Fruit fly (Drosophila melanogaster) whole organism, prepupa: Measurements from ENCODE around the gene CG43092.

Source experiments
- Blimp-1 ChIP-seq: fragments of 200-800 bp; sonication (Bioruptor generic); optimal IDR thresholded peaks from 3 replicates; lab custom pipeline; 2017; ENCODE audit warnings: missing biosample characterization, missing genetic modification characterization, mild to moderate bottlenecking, moderate library complexity, missing genetic modification reagents
- CG10631 ChIP-seq: fragments of 200-800 bp; sonication (Bioruptor generic); optimal IDR thresholded peaks from 2 replicates; lab custom pipeline; 2016; ENCODE audit warnings: missing biosample characterization, missing genetic modification characterization
- CG10669 ChIP-seq: fragments of 200-800 bp; sonication (Bioruptor generic); optimal IDR thresholded peaks from 3 replicates; lab custom pipeline; 2018; ENCODE audit warnings: missing biosample characterization, mild to moderate bottlenecking, missing genetic modification characterization, moderate library complexity
- CG11294 ChIP-seq: fragments of 200-800 bp; sonication (Bioruptor generic); IDR thresholded peaks from 2 replicates; pipeline ENCODE4 v1.3.6; 2022; ENCODE audit warnings: missing biosample characterization, missing genetic modification characterization
- CG11762 ChIP-seq: fragments of 200-800 bp; sonication (Bioruptor generic); optimal IDR thresholded peaks from 3 replicates; lab custom pipeline; 2016; ENCODE audit warnings: missing biosample characterization, missing genetic modification characterization; ENCODE audit not compliant: insufficient read depth
- CG11902 ChIP-seq: fragments of 200-800 bp; sonication (Bioruptor generic); optimal IDR thresholded peaks from 3 replicates; lab custom pipeline; 2016; ENCODE audit warnings: missing biosample characterization, missing genetic modification characterization
- CG15336 ChIP-seq: fragments of 200-800 bp; sonication (Bioruptor generic); IDR thresholded peaks from 2 replicates; pipeline ENCODE4 v1.3.6; 2022; ENCODE audit warnings: missing biosample characterization, missing genetic modification characterization
- CG16779 ChIP-seq: fragments of 200-800 bp; sonication (Bioruptor generic); optimal IDR thresholded peaks from 3 replicates; lab custom pipeline; 2017; ENCODE audit warnings: missing biosample characterization, mild to moderate bottlenecking, missing genetic modification characterization
- CG3032 ChIP-seq: fragments of 200-800 bp; optimal IDR thresholded peaks from 2 replicates; lab custom pipeline; 2019; ENCODE audit warnings: missing biosample characterization, mild to moderate bottlenecking, missing genetic modification characterization, moderate library complexity
- CG32006 ChIP-seq: fragments of 200-800 bp; sonication (Bioruptor generic); optimal IDR thresholded peaks from 3 replicates; lab custom pipeline; 2017; ENCODE audit warnings: missing biosample characterization, mild to moderate bottlenecking, missing genetic modification characterization
- CG34406 ChIP-seq: fragments of 200-800 bp; sonication (Bioruptor generic); optimal IDR thresholded peaks from 3 replicates; lab custom pipeline; 2016; ENCODE audit warnings: missing biosample characterization, missing genetic modification characterization
- CG3919 ChIP-seq: fragments of 200-800 bp; sonication (Bioruptor generic); optimal IDR thresholded peaks from 3 replicates; lab custom pipeline; 2016; ENCODE audit warnings: missing biosample characterization, missing genetic modification characterization
- CG4318 ChIP-seq: fragments of 200-800 bp; sonication (Bioruptor generic); optimal IDR thresholded peaks from 3 replicates; lab custom pipeline; 2017; ENCODE audit warnings: missing biosample characterization, mild to moderate bottlenecking, missing genetic modification characterization
- CG6792 ChIP-seq: fragments of 200-800 bp; sonication (Bioruptor generic); optimal IDR thresholded peaks from 3 replicates; lab custom pipeline; 2016; ENCODE audit warnings: missing biosample characterization, missing genetic modification characterization
- CG6808 ChIP-seq: fragments of 200-800 bp; sonication (Bioruptor generic); optimal IDR thresholded peaks from 3 replicates; lab custom pipeline; 2017; ENCODE audit warnings: missing biosample characterization, missing genetic modification characterization, mild to moderate bottlenecking, moderate library complexity, missing genetic modification reagents
- CG6854 ChIP-seq: fragments of 200-800 bp; sonication (Bioruptor generic); optimal IDR thresholded peaks from 2 replicates; lab custom pipeline; 2017; ENCODE audit warnings: missing biosample characterization, mild to moderate bottlenecking, missing genetic modification characterization
- CG8119 ChIP-seq: fragments of 200-800 bp; sonication (Bioruptor generic); IDR thresholded peaks from 3 replicates; pipeline ENCODE4 v1.3.6; 2022; ENCODE audit warnings: missing biosample characterization, missing genetic modification characterization
- CG8319 ChIP-seq: fragments of 200-800 bp; sonication (Bioruptor generic); optimal IDR thresholded peaks from 3 replicates; lab custom pipeline; 2016; ENCODE audit warnings: missing biosample characterization, missing genetic modification characterization
- CG8632 ChIP-seq: fragments of 200-800 bp; sonication (Bioruptor generic); optimal IDR thresholded peaks from 3 replicates; lab custom pipeline; 2016; ENCODE audit warnings: missing biosample characterization, missing genetic modification characterization
- Eip78C ChIP-seq: fragments of 200-800 bp; sonication (Bioruptor generic); peaks from one replicate; lab custom pipeline; 2016; ENCODE audit warnings: missing biosample characterization, missing genetic modification characterization
- Ets21C ChIP-seq: fragments of 200-800 bp; sonication (Bioruptor generic); optimal IDR thresholded peaks from 3 replicates; lab custom pipeline; 2016; ENCODE audit warnings: missing biosample characterization, missing genetic modification characterization
- Gug ChIP-seq: fragments of 200-800 bp; sonication (Bioruptor generic); IDR thresholded peaks from 2 replicates; pipeline ENCODE4 v1.3.6; 2022; ENCODE audit warnings: missing biosample characterization, missing genetic modification characterization
- Hr38 ChIP-seq: sonication (Bioruptor generic); optimal IDR thresholded peaks from 2 replicates; lab custom pipeline; 2016; ENCODE audit warnings: missing biosample characterization, missing genetic modification characterization
- Hr39 ChIP-seq: fragments of 200-800 bp; sonication (Bioruptor generic); optimal IDR thresholded peaks from 2 replicates; lab custom pipeline; 2016; ENCODE audit warnings: missing biosample characterization, missing genetic modification characterization
- Hr4 ChIP-seq: fragments of 200-800 bp; sonication (Bioruptor generic); optimal IDR thresholded peaks from 3 replicates; lab custom pipeline; 2016; ENCODE audit warnings: missing biosample characterization, missing genetic modification characterization
- Lpt ChIP-seq: fragments of 200-800 bp; sonication (Bioruptor generic); optimal IDR thresholded peaks from 3 replicates; lab custom pipeline; 2016; ENCODE audit warnings: missing biosample characterization, missing genetic modification characterization
- Met ChIP-seq: fragments of 200-800 bp; sonication (Bioruptor generic); optimal IDR thresholded peaks from 3 replicates; lab custom pipeline; 2016; ENCODE audit warnings: missing biosample characterization, missing genetic modification characterization
- OdsH ChIP-seq: fragments of 200-800 bp; sonication (Bioruptor generic); optimal IDR thresholded peaks from 3 replicates; lab custom pipeline; 2016; ENCODE audit warnings: missing biosample characterization, missing genetic modification characterization
- Sox15 ChIP-seq: fragments of 200-800 bp; sonication (Bioruptor generic); optimal IDR thresholded peaks from 3 replicates; lab custom pipeline; 2016; ENCODE audit warnings: missing biosample characterization, missing genetic modification characterization
- achi ChIP-seq: fragments of 200-800 bp; sonication (Bioruptor generic); optimal IDR thresholded peaks from 3 replicates; lab custom pipeline; 2016; ENCODE audit warnings: missing biosample characterization, missing genetic modification characterization
- acj6 ChIP-seq: fragments of 200-800 bp; sonication (Bioruptor generic); optimal IDR thresholded peaks from 3 replicates; lab custom pipeline; 2016; ENCODE audit warnings: missing biosample characterization, missing genetic modification characterization
- dsx ChIP-seq: fragments of 200-800 bp; optimal IDR thresholded peaks from 3 replicates; lab custom pipeline; 2019; ENCODE audit warnings: missing biosample characterization, mild to moderate bottlenecking, missing genetic modification characterization, moderate library complexity; ENCODE audit not compliant: poor library complexity, severe bottlenecking
- eg ChIP-seq: fragments of 200-800 bp; sonication (Bioruptor generic); IDR thresholded peaks from 3 replicates; pipeline ENCODE4 v1.3.6; 2022; ENCODE audit warnings: missing biosample characterization, missing genetic modification characterization
- esn ChIP-seq: fragments of 200-800 bp; sonication (Bioruptor generic); optimal IDR thresholded peaks from 2 replicates; lab custom pipeline; 2016; ENCODE audit warnings: missing biosample characterization, mild to moderate bottlenecking, missing genetic modification characterization, moderate library complexity
- fd85E ChIP-seq: fragments of 200-800 bp; sonication (Bioruptor generic); optimal IDR thresholded peaks from 3 replicates; lab custom pipeline; 2016; ENCODE audit warnings: missing biosample characterization, missing genetic modification characterization
- fkh ChIP-seq: fragments of 200-800 bp; sonication (Bioruptor generic); optimal IDR thresholded peaks from 3 replicates; lab custom pipeline; 2017; ENCODE audit warnings: missing biosample characterization, mild to moderate bottlenecking, missing genetic modification characterization, moderate library complexity
- lz ChIP-seq: fragments of 200-800 bp; sonication (Bioruptor generic); optimal IDR thresholded peaks from 3 replicates; lab custom pipeline; 2016; ENCODE audit warnings: missing biosample characterization, missing genetic modification characterization
- net ChIP-seq: fragments of 200-800 bp; sonication (Bioruptor generic); optimal IDR thresholded peaks from 3 replicates; lab custom pipeline; 2016; ENCODE audit warnings: missing biosample characterization, missing genetic modification characterization
- pdm3 ChIP-seq: fragments of 200-800 bp; sonication (Bioruptor generic); optimal IDR thresholded peaks from 3 replicates; lab custom pipeline; 2016; ENCODE audit warnings: missing biosample characterization, missing genetic modification characterization
- salr ChIP-seq, 2 experiments: fragments of 200-800 bp; sonication (Bioruptor generic); optimal IDR thresholded peaks; 3 replicates each; lab custom pipeline; 2016 to 2018; ENCODE audit warnings: missing biosample characterization in 2 of 2, missing genetic modification characterization in 2 of 2, mild to moderate bottlenecking in 1 of 2
- svp ChIP-seq: fragments of 200-800 bp; sonication (Bioruptor generic); peaks from one replicate; lab custom pipeline; 2016; ENCODE audit warnings: missing biosample characterization, missing genetic modification characterization
- topi ChIP-seq: fragments of 200-800 bp; sonication (Bioruptor generic); optimal IDR thresholded peaks from 3 replicates; lab custom pipeline; 2016; ENCODE audit warnings: missing biosample characterization, missing genetic modification characterization

The CG43092 gene

dm6 chr3R:22727456-22727833, 42.0 kb downstream of the CG43092 start:
- TF ChIP-seq acj6 (no peak), Ets21C (GFP tag; lab: Kevin White, UChicago) (no peak), CG3032 (tag; lab: Kevin White, UChicago) (no peak), CG11294 (GFP tag; lab: Robert Waterston, UW) (no peak), Eip78C (GFP tag; lab: Kevin White, UChicago) (no peak), Hr38 (GFP tag; lab: Kevin White, UChicago) (no peak), pdm3 (no peak)

- TF ChIP-seq fkh (GFP tag; lab: Kevin White, UChicago): peak; percentile 63
- TF ChIP-seq lz (GFP tag; lab: Kevin White, UChicago): peak; percentile 26
- no peak for TF ChIP-seq CG8119 (GFP tag; lab: Robert Waterston, UW)
- TF ChIP-seq Eip78C (GFP tag; lab: Kevin White, UChicago): peak; percentile 35
- TF ChIP-seq CG32006 (GFP tag; lab: Kevin White, UChicago): no peak
- TF ChIP-seq Met (GFP tag; lab: Kevin White, UChicago): peak; percentile 39
- TF ChIP-seq CG8632 (GFP tag; lab: Kevin White, UChicago): no peak
- TF ChIP-seq Gug (GFP tag; lab: Robert Waterston, UW): no peak
- TF ChIP-seq CG10631 (GFP tag; lab: Kevin White, UChicago): peak; percentile 34
- no peak for TF ChIP-seq CG6792 (GFP tag; lab: Kevin White, UChicago)
- TF ChIP-seq Hr4 (GFP tag; lab: Kevin White, UChicago): peak; percentile 4
- no peak for TF ChIP-seq CG11762 (GFP tag; lab: Kevin White, UChicago)
- no peak for TF ChIP-seq CG4318 (GFP tag; lab: Kevin White, UChicago)
- no peak for TF ChIP-seq Sox15 (GFP tag; lab: Kevin White, UChicago)
- peak; percentile 13 for TF ChIP-seq CG3919
- TF ChIP-seq CG16779 (tag; lab: Kevin White, UChicago): peak; percentile 2
- peak; percentile 9 for TF ChIP-seq Ets21C (GFP tag; lab: Kevin White, UChicago)
- TF ChIP-seq Lpt: no peak
- no peak for TF ChIP-seq CG11294 (GFP tag; lab: Robert Waterston, UW)
- TF ChIP-seq Hr39: peak; percentile 31
- peak; percentile 13 for TF ChIP-seq topi (GFP tag; lab: Kevin White, UChicago)
- TF ChIP-seq, all 60 proteins: peak for 11
These were observed 42.6 kb downstream of the CG43092 start, which contains the start of gene CG45049 for dm6 chr3R:22726771-22727455. Gene CG45049 (plus strand): TSS chr3R:22726967.

dm6 chr3R:22726031-22726770, 43.3 kb downstream of the CG43092 start, which contains the start of gene RNF220:
Gene RNF220 (minus strand): TSS chr3R:22726414.
- TF ChIP-seq Met (GFP tag; lab: Kevin White, UChicago) (no peak), lz (GFP tag; lab: Kevin White, UChicago) (no peak), dsx (GFP tag; lab: Kevin White, UChicago) (no peak), pdm3 (peak; percentile 34), CG8119 (GFP tag; lab: Robert Waterston, UW) (peak; percentile 19; the same call in 1 of the 3 replicates), Hr4 (GFP tag; lab: Kevin White, UChicago) (peak; percentile 57), CG6854 (GFP tag; lab: Kevin White, UChicago) (no peak), CG34406 (GFP tag; lab: Kevin White, UChicago) (peak; percentile 12), eg (GFP tag; lab: Robert Waterston, UW) (peak; percentile 67; the same call in 2 of the 3 replicates), CG15336 (0 out of 2 replicates have a peak, but pooled peaks have one; percentile 24), CG11762 (GFP tag; lab: Kevin White, UChicago) (peak; percentile 3), salr (GFP tag; optimal IDR thresholded peaks at IDR 0.05; lab: Kevin White, UChicago) (peak in 1 of 2 experiments; percentile 51), net (GFP tag; lab: Kevin White, UChicago) (peak; percentile 50), CG16779 (tag; lab: Kevin White, UChicago) (no peak), CG8632 (GFP tag; lab: Kevin White, UChicago) (peak; percentile 23), Blimp-1 (GFP tag; lab: Kevin White, UChicago) (no peak), CG11902 (GFP tag; lab: Kevin White, UChicago) (no peak), OdsH (GFP tag; lab: Kevin White, UChicago) (peak; percentile 49), CG32006 (GFP tag; lab: Kevin White, UChicago) (peak; percentile 48), fd85E (GFP tag; lab: Kevin White, UChicago) (no peak), Ets21C (GFP tag; lab: Kevin White, UChicago) (no peak), CG8319 (no peak), acj6 (peak; percentile 48), CG6808 (GFP tag; lab: Kevin White, UChicago) (no peak), CG4318 (GFP tag; lab: Kevin White, UChicago) (peak; percentile 20), CG10669 (GFP tag; lab: Kevin White, UChicago) (peak; percentile 24), Lpt (no peak), esn (GFP tag; lab: Kevin White, UChicago) (peak; percentile 28), fkh (GFP tag; lab: Kevin White, UChicago) (peak; percentile 26), svp (GFP tag; lab: Kevin White, UChicago) (peak; percentile 66), achi (peak; percentile 31), Gug (GFP tag; lab: Robert Waterston, UW) (no peak), Eip78C (GFP tag; lab: Kevin White, UChicago) (peak; percentile 64), Sox15 (GFP tag; lab: Kevin White, UChicago) (peak; percentile 37)
